Worm (Caenorhabditis elegans): Measurements from ENCODE around the gene him-10.

- no peak for TF ChIP-seq ztf-23 (GFP tag; IDR thresholded peaks at IDR 0.05)
- no peak for TF ChIP-seq flt-1 (GFP tag; IDR thresholded peaks at IDR 0.05)
- no peak for TF ChIP-seq med-1 (GFP tag; optimal IDR thresholded peaks at IDR 0.05; ENCODE audit: insufficient read depth)
- no peak for TF ChIP-seq cog-1 (tag; optimal IDR thresholded peaks at IDR 0.05)
- TF ChIP-seq T22C8.4 (GFP tag; IDR thresholded peaks at IDR 0.05), result no peak
- TF ChIP-seq ref-1 (GFP tag; conservative IDR thresholded peaks at IDR 0.05), result no peak
- no peak for TF ChIP-seq ztf-29 (GFP tag; IDR thresholded peaks at IDR 0.05)
- no peak for TF ChIP-seq klf-2 (GFP tag; conservative IDR thresholded peaks at IDR 0.05)
- no peak for TF ChIP-seq tab-1 (GFP tag; IDR thresholded peaks at IDR 0.05)
Observed at ce11 chrIII:5763988-5764387, 39.1 kb upstream of the him-10 start.
